Worm (Caenorhabditis elegans): ENCODE measurements around the gene msrp-7.

DNA sequence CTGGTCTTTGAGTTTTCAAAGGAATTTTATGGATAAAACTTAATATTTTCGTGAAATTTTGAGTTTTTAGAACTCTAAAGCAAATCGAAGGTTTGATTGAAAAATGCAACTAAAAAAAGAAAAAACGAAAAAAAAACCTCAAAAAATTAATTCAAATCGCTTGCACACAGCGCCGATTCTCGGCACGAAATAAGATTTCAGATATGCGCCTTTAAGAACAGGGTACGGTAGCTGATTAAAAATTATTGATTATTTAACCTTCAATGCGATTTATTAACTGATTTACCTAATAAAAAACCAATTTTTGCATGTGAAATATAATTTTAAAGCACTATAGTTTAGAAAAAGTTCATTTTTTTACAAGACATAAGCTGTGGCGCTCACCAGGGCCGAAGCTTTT lies 42.1 kb downstream of the msrp-7 start:
- TF ChIP-seq nhr-237 (tag; optimal IDR thresholded peaks at IDR 0.05) (no peak), ceh-39 (tag; optimal IDR thresholded peaks at IDR 0.05) (no peak), lin-13 (tag; optimal IDR thresholded peaks at IDR 0.05) (no peak), unc-120 (tag; optimal IDR thresholded peaks at IDR 0.05; ENCODE audit: poor library complexity, severe bottlenecking) (no peak), blmp-1 (tag; optimal IDR thresholded peaks at IDR 0.05) (no peak)

Data from whole organism, mixed stage, embryonic.